Worm (Caenorhabditis elegans): ENCODE results near the gene T07D4.5.

DNA sequence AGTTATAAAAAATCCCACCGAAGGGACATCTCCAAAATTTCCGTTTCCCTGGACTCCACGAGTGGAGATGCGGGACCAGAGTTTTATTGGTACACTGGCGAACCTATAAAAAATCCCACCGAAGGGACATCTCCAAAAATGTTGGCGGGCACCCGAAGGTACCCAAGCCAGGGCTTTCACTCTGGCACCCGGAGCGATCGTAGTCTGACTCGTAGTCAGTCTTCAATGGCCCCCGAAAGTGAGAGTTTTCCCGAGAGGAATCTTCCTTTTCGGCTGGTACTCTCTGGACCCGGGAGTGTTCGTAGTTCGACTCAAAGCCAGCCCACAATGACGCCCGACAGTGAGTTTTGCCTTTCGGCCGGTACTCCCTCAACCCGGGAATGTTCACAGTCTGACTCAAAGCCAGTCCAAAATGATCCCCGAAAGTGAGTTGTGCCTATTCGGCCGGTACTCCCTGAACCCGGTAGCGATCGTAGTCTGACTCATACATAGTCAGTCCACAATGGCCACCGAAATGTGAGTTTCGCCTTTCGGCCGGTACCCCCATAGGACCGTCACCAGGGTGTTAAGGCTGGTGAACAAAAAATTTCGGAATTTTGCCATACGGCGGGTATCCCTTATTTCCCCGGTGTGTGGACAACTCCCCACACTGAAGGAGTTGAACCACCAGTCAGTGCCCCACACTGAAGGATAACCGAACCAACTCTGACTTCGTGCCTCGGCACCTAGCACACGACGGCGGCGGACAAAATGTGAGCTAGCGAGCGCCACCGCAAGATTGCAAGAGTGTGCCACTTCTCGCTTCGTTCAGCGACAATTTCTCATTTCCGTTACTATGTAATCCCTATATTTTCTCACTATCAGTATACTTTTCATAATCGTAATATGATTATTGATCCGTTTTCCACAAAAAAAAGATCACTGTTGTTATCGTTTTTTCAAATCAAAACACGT, 6.8 kb downstream of the T07D4.5 start:
- TF ChIP-seq blmp-1 (tag; optimal IDR thresholded peaks at IDR 0.05; ENCODE audit: insufficient read depth): no peak
- no peak for TF ChIP-seq lsy-2 (tag; optimal IDR thresholded peaks at IDR 0.05)
- TF ChIP-seq elt-3 (tag; optimal IDR thresholded peaks at IDR 0.05): no peak
- TF ChIP-seq mdl-1 (tag; optimal IDR thresholded peaks at IDR 0.05): no peak
- TF ChIP-seq unc-62 (GFP tag; optimal IDR thresholded peaks at IDR 0.05): no peak

Data from whole organism, L2 larva.